Worm (Caenorhabditis elegans): Measurements from ENCODE around the gene K02D3.2.

K02D3.2 gene

DNA sequence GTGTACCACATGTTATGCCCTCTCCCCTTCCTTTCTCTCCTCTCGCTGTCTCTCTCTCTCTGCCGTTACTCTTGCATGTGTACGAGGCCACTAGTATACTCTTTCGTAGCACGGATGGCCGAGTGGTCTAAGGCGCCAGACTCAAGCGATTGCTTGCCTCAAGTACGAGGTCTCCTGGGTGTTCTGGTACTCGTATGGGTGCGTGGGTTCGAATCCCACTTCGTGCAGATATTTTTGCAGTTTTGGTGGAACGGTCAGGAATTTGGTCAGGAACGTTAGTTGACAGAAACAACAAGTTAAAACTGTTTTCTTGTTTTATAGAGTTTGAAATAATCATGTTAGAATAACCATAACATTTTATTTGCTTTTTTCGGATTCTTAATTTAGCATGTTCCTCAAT lies 46.4 kb downstream of the K02D3.2 start (continued):
- peak; percentile 65; the same call in 1 of the 2 replicates for TF ChIP-seq bed-2 (GFP tag; IDR thresholded peaks at IDR 0.05)

DNA sequence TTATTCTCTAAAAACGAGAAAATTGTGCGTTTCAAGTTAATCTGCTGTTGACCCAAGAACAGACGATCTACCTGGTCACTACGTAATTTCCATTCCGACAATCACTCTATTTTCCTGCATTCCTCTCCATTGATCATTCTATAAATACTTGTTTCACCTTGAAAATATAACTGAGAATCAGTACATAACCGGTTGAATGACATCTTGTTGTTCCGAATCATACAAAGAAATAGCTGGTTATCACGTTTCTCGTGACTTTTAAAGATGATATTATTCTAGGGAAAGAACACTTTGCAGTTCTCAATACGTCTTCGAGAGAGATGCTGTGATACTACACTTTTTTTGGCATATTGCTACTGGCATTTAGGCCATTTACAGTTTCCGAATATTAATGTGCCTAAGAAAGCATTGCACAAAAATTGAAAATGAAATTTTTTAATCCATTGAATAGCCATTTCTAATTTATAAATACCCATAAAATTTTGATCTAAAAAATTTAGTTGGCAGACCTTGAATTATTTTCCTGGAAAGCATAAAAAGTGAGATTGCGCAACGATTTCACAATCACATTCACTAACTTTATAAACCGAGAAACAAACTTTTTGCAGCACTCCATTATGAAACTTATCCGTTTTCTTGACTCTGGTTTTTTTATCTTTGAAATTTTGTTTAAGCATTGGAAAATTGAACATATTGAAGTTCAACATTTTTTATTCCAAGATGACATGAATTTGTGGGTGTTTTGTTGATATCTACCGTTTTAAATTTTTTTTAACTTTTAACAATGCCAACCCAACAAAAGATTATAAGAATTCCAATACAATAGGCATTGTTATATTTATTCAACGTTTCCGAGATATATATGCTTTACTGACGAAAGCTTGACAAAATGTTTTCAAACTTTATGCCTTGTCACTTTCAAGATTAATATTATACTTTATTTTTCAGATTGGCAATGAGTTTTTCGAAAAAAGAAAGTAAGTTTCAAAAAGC lies 47.9 kb downstream of the K02D3.2 start, which contains the start of gene C04A11.5:
Gene C04A11.5 (plus strand): TSS at position 943 of the 993 bp plus-strand sequence.
- TF ChIP-seq nhr-80 (tag; optimal IDR thresholded peaks at IDR 0.05) (no peak), nhr-179 (tag; optimal IDR thresholded peaks at IDR 0.05) (no peak), let-607 (tag; optimal IDR thresholded peaks at IDR 0.05) (no peak), ets-4 (GFP tag; optimal IDR thresholded peaks at IDR 0.05) (no peak), mxl-1 (tag; optimal IDR thresholded peaks at IDR 0.05) (no peak), cebp-1 (GFP tag; IDR thresholded peaks at IDR 0.05) (no peak), cebp-1 (tag; optimal IDR thresholded peaks at IDR 0.05) (peak; percentile 52), lin-54 (GFP tag; optimal IDR thresholded peaks at IDR 0.05) (no peak), T07F8.4 (tag; optimal IDR thresholded peaks at IDR 0.05) (no peak), let-526 (GFP tag; IDR thresholded peaks at IDR 0.05) (no peak)

DNA sequence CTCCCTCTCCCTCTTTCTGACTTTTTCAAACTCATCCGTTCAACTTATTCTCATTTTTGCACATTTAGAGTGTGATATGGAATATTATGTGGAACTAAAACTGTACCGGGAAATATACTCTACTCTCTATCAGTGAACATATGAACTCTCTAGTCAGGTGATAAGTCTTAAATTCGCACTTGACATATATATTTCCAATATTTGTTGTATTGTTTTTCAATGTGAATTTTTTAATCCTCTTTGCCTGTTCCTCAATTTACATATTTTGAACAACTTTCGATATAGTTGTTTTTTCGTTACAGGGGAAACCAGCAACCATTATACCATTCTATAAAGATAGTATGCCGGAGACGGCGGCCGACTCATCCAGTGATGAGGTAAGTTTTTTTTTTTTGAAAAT lies 51.6 kb downstream of the K02D3.2 start, which contains the start of gene C04A11.1:
Gene C04A11.1 (plus strand): TSS at position 301 of the 400 bp plus-strand sequence.
- TF ChIP-seq B0261.1 (tag; optimal IDR thresholded peaks at IDR 0.05) (no peak), aptf-3 (GFP tag; IDR thresholded peaks at IDR 0.05) (no peak), B0336.3 (GFP tag; IDR thresholded peaks at IDR 0.05) (no peak), dpl-1 (GFP tag; optimal IDR thresholded peaks at IDR 0.05) (no peak), unc-62 (GFP tag; optimal IDR thresholded peaks at IDR 0.05) (no peak), tbp1 (GFP tag; optimal IDR thresholded peaks at IDR 0.05) (no peak), ztf-18 (tag; optimal IDR thresholded peaks at IDR 0.05) (no peak), chd-7 (tag; optimal IDR thresholded peaks at IDR 0.05) (no peak)

Data from whole organism, young adult.